Worm (Caenorhabditis elegans): ENCODE measurements around the gene Y47D3A.32.

The Y47D3A.32 gene

DNA sequence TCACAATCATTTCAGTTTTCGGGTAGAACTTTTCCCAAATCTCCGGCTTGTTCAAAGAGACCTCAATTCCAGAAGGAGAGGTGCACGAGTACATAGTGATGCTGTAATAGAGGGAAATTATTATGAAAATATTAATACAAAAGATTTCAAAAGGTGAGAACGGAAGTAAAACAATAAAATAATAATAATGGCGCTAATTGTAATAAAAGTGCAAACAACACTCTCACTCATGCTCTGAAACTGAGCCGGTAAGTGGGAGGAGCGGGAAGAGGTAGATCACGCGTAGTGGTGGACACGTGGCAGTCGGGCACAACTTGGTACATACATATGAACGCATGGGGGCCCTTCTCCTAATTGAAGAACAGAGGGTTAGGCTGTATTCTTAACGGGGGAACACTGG lies 25.2 kb upstream of the Y47D3A.32 start, which contains the start of gene tbx-37:
Gene tbx-37 (minus strand): TSS at position 101 of the 400 bp plus-strand sequence.
- no peak for TF ChIP-seq C34B4.2 (tag; optimal IDR thresholded peaks at IDR 0.05)
- no peak for TF ChIP-seq zip-4 (GFP tag; optimal IDR thresholded peaks at IDR 0.05)
- TF ChIP-seq elt-2 (tag; optimal IDR thresholded peaks at IDR 0.05), result no peak
- TF ChIP-seq unc-86 (tag; optimal IDR thresholded peaks at IDR 0.05), result no peak
- no peak for TF ChIP-seq nhr-77 (tag; optimal IDR thresholded peaks at IDR 0.05)

DNA sequence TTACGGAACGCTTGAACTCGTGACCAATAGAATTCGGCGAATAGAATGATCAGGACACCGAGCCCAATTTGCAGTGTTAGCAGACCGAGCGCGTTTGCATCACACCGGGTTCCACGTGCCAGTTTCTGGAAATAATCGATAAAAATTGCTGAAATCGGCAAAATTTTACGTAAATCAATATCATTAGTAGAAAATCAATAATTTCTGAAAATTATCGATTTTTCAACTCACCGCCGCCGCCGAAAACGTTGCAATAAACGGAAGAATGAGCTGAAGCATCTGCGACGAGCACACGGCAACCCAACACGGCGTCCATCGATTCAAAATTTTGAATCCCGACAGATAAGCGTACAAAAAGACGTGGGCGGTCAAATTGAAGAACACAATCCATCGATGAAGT lies 21.6 kb upstream of the Y47D3A.32 start:
- TF ChIP-seq Y116A8C.19 (tag; optimal IDR thresholded peaks at IDR 0.05; ENCODE audit: borderline replicate concordance) (no peak), nhr-11 (tag; optimal IDR thresholded peaks at IDR 0.05) (no peak), rnt-1 (tag; optimal IDR thresholded peaks at IDR 0.05) (peak; percentile 3)

DNA sequence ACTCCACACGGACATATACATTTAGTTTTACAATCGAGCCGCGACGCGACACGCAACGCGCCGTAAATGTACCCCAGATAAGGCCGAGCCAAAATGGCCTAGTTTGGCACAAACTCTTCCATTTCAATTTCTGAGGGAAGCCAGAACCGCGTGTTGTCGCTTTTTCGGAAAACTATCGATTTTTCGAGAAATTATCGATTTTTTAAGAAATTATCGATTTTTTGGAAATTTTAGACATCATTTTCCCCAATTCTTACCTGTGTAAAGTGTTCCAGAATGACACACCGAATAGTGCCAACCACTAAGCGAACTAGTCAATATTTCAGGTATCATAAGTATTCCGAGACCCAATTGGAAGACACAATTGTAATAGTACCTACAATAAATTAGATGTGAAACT lies 20.8 kb upstream of the Y47D3A.32 start:
- no peak for TF ChIP-seq grh-1 (GFP tag; IDR thresholded peaks at IDR 0.05)
- no peak for TF ChIP-seq ztf-4 (tag; optimal IDR thresholded peaks at IDR 0.05)
- TF ChIP-seq nhr-19 (GFP tag; conservative IDR thresholded peaks at IDR 0.05), result no peak
- TF ChIP-seq nhr-71 (tag; optimal IDR thresholded peaks at IDR 0.05), result no peak
- no peak for TF ChIP-seq C04F5.9 (tag; optimal IDR thresholded peaks at IDR 0.05)
- TF ChIP-seq nhr-20 (tag; optimal IDR thresholded peaks at IDR 0.05), result no peak
- TF ChIP-seq aly-2 (tag; optimal IDR thresholded peaks at IDR 0.05), result no peak
- no peak for TF ChIP-seq nhr-47 (tag; optimal IDR thresholded peaks at IDR 0.05)
- TF ChIP-seq nhr-76 (tag; optimal IDR thresholded peaks at IDR 0.05), result no peak
- TF ChIP-seq elt-3 (tag; optimal IDR thresholded peaks at IDR 0.05), result no peak
- no peak for TF ChIP-seq xbp-1 (tag; optimal IDR thresholded peaks at IDR 0.05)
- no peak for TF ChIP-seq alr-1 (tag; optimal IDR thresholded peaks at IDR 0.05; ENCODE audit: borderline replicate concordance)
- TF ChIP-seq nhr-237 (tag; optimal IDR thresholded peaks at IDR 0.05), result no peak
- TF ChIP-seq mef-2 (tag; optimal IDR thresholded peaks at IDR 0.05), result no peak
- TF ChIP-seq ceh-82 (tag; optimal IDR thresholded peaks at IDR 0.05), result no peak
- TF ChIP-seq ceh-8 (GFP tag; optimal IDR thresholded peaks at IDR 0.05), result no peak

DNA sequence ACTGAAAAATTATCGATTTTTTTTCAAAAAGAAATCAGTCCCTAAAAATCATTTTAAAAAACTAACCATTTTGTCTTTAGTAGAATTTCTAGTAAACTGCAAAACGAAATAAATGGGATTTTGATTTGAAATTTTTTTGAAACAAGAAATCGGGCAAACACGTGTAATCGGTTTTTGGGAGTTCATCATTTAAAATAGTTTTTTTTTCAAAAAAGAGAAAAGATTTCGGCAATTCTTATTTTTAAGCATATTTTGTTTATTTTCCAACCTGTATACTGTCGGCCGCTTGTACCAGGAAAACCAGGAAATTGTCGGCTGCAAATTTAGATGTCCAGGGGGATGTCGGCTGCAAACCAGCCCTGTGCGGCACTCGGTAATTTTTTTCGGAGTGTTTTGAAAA lies 20.2 kb upstream of the Y47D3A.32 start, which contains the start of gene elo-8:
Gene elo-8 (minus strand): TSS at position 101 of the 400 bp plus-strand sequence.
- TF ChIP-seq lin-35 (GFP tag; optimal IDR thresholded peaks at IDR 0.05) (no peak), pag-3 (tag; optimal IDR thresholded peaks at IDR 0.05; ENCODE audit: borderline replicate concordance, insufficient read depth) (no peak), swsn-7 (tag; optimal IDR thresholded peaks at IDR 0.05) (no peak), lir-3 (tag; optimal IDR thresholded peaks at IDR 0.05; ENCODE audit: poor library complexity) (no peak), lin-39 (tag; optimal IDR thresholded peaks at IDR 0.05) (no peak), efl-1 (optimal IDR thresholded peaks at IDR 0.05) (no peak), efl-1 (GFP tag; optimal IDR thresholded peaks at IDR 0.05 in 1 of 2) (no peak), nhr-84 (tag; optimal IDR thresholded peaks at IDR 0.05) (no peak), irx-1 (tag; optimal IDR thresholded peaks at IDR 0.05) (no peak), unc-130 (tag; optimal IDR thresholded peaks at IDR 0.05) (no peak), jun-1 (tag; optimal IDR thresholded peaks at IDR 0.05) (no peak), sptf-1 (tag; optimal IDR thresholded peaks at IDR 0.05) (no peak), fos-1 (tag; optimal IDR thresholded peaks at IDR 0.05) (no peak), Y116A8C.19 (tag; optimal IDR thresholded peaks at IDR 0.05; ENCODE audit: borderline replicate concordance) (no peak), fkh-10 (GFP tag; optimal IDR thresholded peaks at IDR 0.05) (no peak), egl-13 (tag; optimal IDR thresholded peaks at IDR 0.05) (no peak), lin-15B (tag; optimal IDR thresholded peaks at IDR 0.05) (no peak), skn-1 (tag; optimal IDR thresholded peaks at IDR 0.05) (no peak), hpl-2 (GFP tag; optimal IDR thresholded peaks at IDR 0.05) (no peak), mef-2 (tag; optimal IDR thresholded peaks at IDR 0.05) (no peak)
